Fruit fly (Drosophila melanogaster) whole organism, embryonic: ENCODE data around the gene Hf.

ENCODE experiments used
- Bgb ChIP-seq: fragments of 200-800 bp; sonication (Bioruptor generic); IDR thresholded peaks from 2 replicates; pipeline ENCODE4 v1.3.6; 2022; ENCODE audit warnings: missing biosample characterization, missing genetic modification characterization; ENCODE audit not compliant: partially characterized antibody
- CG12155 ChIP-seq: fragments of 200-800 bp; sonication (Bioruptor generic); optimal IDR thresholded peaks from 3 replicates; lab custom pipeline; 2016; ENCODE audit warnings: missing biosample characterization, missing genetic modification characterization
- CG1792 ChIP-seq: fragments of 200-800 bp; sonication (Bioruptor generic); optimal IDR thresholded peaks from 2 replicates; lab custom pipeline; 2016; ENCODE audit warnings: missing biosample characterization, missing genetic modification characterization
- CG8478 ChIP-seq: fragments of >200 bp; optimal IDR thresholded peaks from 2 replicates; lab custom pipeline; 2018
- CG9437 ChIP-seq: fragments of 200-800 bp; sonication (Bioruptor generic); optimal IDR thresholded peaks from 2 replicates; lab custom pipeline; 2018; ENCODE audit warnings: missing biosample characterization, mild to moderate bottlenecking, missing genetic modification characterization
- Hmx ChIP-seq: fragments of 200-800 bp; sonication (Bioruptor generic); optimal IDR thresholded peaks from 2 replicates; lab custom pipeline; 2016; ENCODE audit warnings: missing biosample characterization, missing genetic modification characterization
- Hr78 ChIP-seq, 2 experiments: fragments of 200-800 bp in 1 of 2; fragments of >200 bp in 1 of 2; sonication (Bioruptor generic) in 1 of 2; optimal IDR thresholded peaks; 2 replicates each; lab custom pipeline; 2017 to 2019; ENCODE audit warnings: missing biosample characterization in 2 of 2, missing genetic modification characterization in 2 of 2, mild to moderate bottlenecking in 1 of 2, moderate library complexity in 1 of 2
- ase ChIP-seq: fragments of 200-800 bp; sonication (Bioruptor generic); IDR thresholded peaks from 3 replicates; pipeline ENCODE4 v1.3.6; 2022; ENCODE audit warnings: missing biosample characterization, missing genetic modification characterization
- bcd ChIP-seq: fragments of 200-800 bp; sonication (Bioruptor generic); optimal IDR thresholded peaks from 2 replicates; lab custom pipeline; 2017; ENCODE audit warnings: missing biosample characterization, mild to moderate bottlenecking, missing genetic modification characterization
- gsb ChIP-seq: fragments of 200-800 bp; sonication (Bioruptor generic); IDR thresholded peaks from 2 replicates; pipeline ENCODE4 v1.3.6; 2022; ENCODE audit warnings: missing biosample characterization, missing genetic modification characterization
- h ChIP-seq: fragments of >200 bp; optimal IDR thresholded peaks from 2 replicates; lab custom pipeline; 2017
- schlank ChIP-seq: fragments of 200-800 bp; sonication (Bioruptor generic); optimal IDR thresholded peaks from 2 replicates; lab custom pipeline; 2018; ENCODE audit warnings: missing biosample characterization, mild to moderate bottlenecking, missing genetic modification characterization
- usp ChIP-seq: fragments of >200 bp; optimal IDR thresholded peaks from 2 replicates; lab custom pipeline; 2017; ENCODE audit warnings: missing biosample characterization, missing genetic modification characterization

dm6 chr2L:19987875-19988665, 20.6 kb upstream of the Hf start:
- TF ChIP-seq ase (GFP tag; lab: Robert Waterston, UW) (no peak), bcd (GFP tag; lab: Kevin White, UChicago) (no peak), schlank (tag; lab: Kevin White, UChicago) (no peak), Bgb (GFP tag; lab: Robert Waterston, UW) (no peak), CG9437 (GFP tag; lab: Kevin White, UChicago) (no peak), Hmx (no peak), CG12155 (GFP tag; lab: Kevin White, UChicago) (no peak), CG8478 (lab: Kevin White, UChicago) (no peak), gsb (GFP tag; lab: Robert Waterston, UW) (no peak), Hr78 (GFP tag; optimal IDR thresholded peaks at IDR 0.05; lab: Kevin White, UChicago) (no peak), CG1792 (GFP tag; lab: Kevin White, UChicago) (no peak), h (lab: Kevin White, UChicago) (no peak), usp (GFP tag; lab: Kevin White, UChicago) (no peak)
